Worm (Caenorhabditis elegans) whole organism, L1 larva: ENCODE data around the gene ceh-53.

Experiments
- C04F5.9 ChIP-seq: sonication (generic microtip); optimal IDR thresholded peaks from 2 replicates; lab custom pipeline; 2016; ENCODE audit warnings: missing genetic modification characterization, missing compliant biosample characterization
- C34B4.2 ChIP-seq: sonication (generic microtip); optimal IDR thresholded peaks from 2 replicates; lab custom pipeline; 2017; ENCODE audit warnings: mild to moderate bottlenecking, missing genetic modification characterization, missing compliant biosample characterization
- F16B12.6 ChIP-seq: fragments of 150-350 bp; optimal IDR thresholded peaks from 2 replicates; lab custom pipeline; 2014; ENCODE audit warnings: missing biosample characterization, missing genetic modification characterization
- ama-1 ChIP-seq: fragments of 150-350 bp; optimal IDR thresholded peaks from 2 replicates; lab custom pipeline; 2014
- ceh-63 ChIP-seq: fragments of 200-800 bp; sonication (Bioruptor generic); optimal IDR thresholded peaks from 2 replicates; lab custom pipeline; 2018; ENCODE audit warnings: mild to moderate bottlenecking, missing genetic modification characterization, missing compliant biosample characterization
- ceh-8 ChIP-seq: fragments of 200-800 bp; sonication (Bioruptor generic); optimal IDR thresholded peaks from 2 replicates; lab custom pipeline; 2018; ENCODE audit warnings: mild to moderate bottlenecking, missing genetic modification characterization, moderate library complexity, missing compliant biosample characterization
- ceh-88 ChIP-seq: fragments of 200-800 bp; sonication (Bioruptor generic); IDR thresholded peaks from 2 replicates; pipeline ENCODE4 v1.3.6; 2022; ENCODE audit warnings: missing genetic modification characterization, missing compliant biosample characterization
- ceh-90 ChIP-seq: sonication (generic microtip); optimal IDR thresholded peaks from 2 replicates; lab custom pipeline; 2016; ENCODE audit warnings: missing genetic modification characterization, missing compliant biosample characterization
- dpl-1 ChIP-seq, 3 experiments: fragments of 150-350 bp in 2 of 3; sonication (generic microtip) in 1 of 3; optimal IDR thresholded peaks; 2 replicates each; lab custom pipeline; 2014 to 2017; ENCODE audit warnings: missing biosample characterization in 3 of 3, missing genetic modification characterization in 3 of 3, missing genetic modification reagents in 3 of 3
- efl-1 ChIP-seq, 4 experiments: fragments of 150-350 bp; optimal IDR thresholded peaks in 3 of 4; peaks in 1 of 4; 1 replicate in 1 of 4; 2 replicates in 3 of 4; lab custom pipeline; 2014; ENCODE audit warnings: missing biosample characterization in 2 of 4, missing genetic modification characterization in 2 of 4, missing genetic modification reagents in 2 of 4
- egl-13 ChIP-seq: sonication (generic microtip); optimal IDR thresholded peaks from 2 replicates; lab custom pipeline; 2016; ENCODE audit warnings: missing genotype, missing genetic modification reagents, missing genetic modification characterization, missing compliant biosample characterization
- elt-3 ChIP-seq, 6 experiments: fragments of 150-350 bp in 1 of 6; sonication (generic microtip); optimal IDR thresholded peaks; 2 replicates each; lab custom pipeline; 2017 to 2018; ENCODE audit warnings: missing biosample characterization in 6 of 6, missing genetic modification characterization in 6 of 6, inconsistent platforms in 1 of 6
- hlh-4 ChIP-seq: sonication (generic microtip); optimal IDR thresholded peaks from 2 replicates; lab custom pipeline; 2016; ENCODE audit warnings: mild to moderate bottlenecking, missing genetic modification characterization, missing compliant biosample characterization
- hpl-2 ChIP-seq: fragments of 150-350 bp; optimal IDR thresholded peaks from 2 replicates; lab custom pipeline; 2014; ENCODE audit warnings: missing biosample characterization, missing genetic modification reagents, missing genetic modification characterization
- irx-1 ChIP-seq: sonication (generic microtip); optimal IDR thresholded peaks from 2 replicates; lab custom pipeline; 2016; ENCODE audit warnings: missing genetic modification characterization, missing compliant biosample characterization
- jun-1 ChIP-seq: fragments of 150-350 bp; optimal IDR thresholded peaks from 2 replicates; lab custom pipeline; 2014; ENCODE audit warnings: missing biosample characterization, missing genetic modification reagents, missing genetic modification characterization
- lin-35 ChIP-seq, 2 experiments: fragments of 150-350 bp; optimal IDR thresholded peaks; 2 replicates each; lab custom pipeline; 2014; ENCODE audit warnings: missing biosample characterization in 2 of 2, missing genetic modification characterization in 2 of 2, missing genetic modification reagents in 2 of 2
- lin-39 ChIP-seq: fragments of 150-350 bp; optimal IDR thresholded peaks from 2 replicates; lab custom pipeline; 2014; ENCODE audit warnings: missing biosample characterization, missing genetic modification reagents, missing genetic modification characterization
- lsy-2 ChIP-seq, 2 experiments: fragments of 150-350 bp; optimal IDR thresholded peaks; 2 replicates each; lab custom pipeline; 2014; ENCODE audit warnings: missing biosample characterization in 2 of 2, missing genetic modification characterization in 2 of 2
- mdl-1 ChIP-seq, 2 experiments: fragments of 150-350 bp; optimal IDR thresholded peaks; 2 replicates each; lab custom pipeline; 2014 to 2017; ENCODE audit warnings: missing biosample characterization in 2 of 2, missing genetic modification characterization in 2 of 2, inconsistent platforms in 1 of 2
- mep-1 ChIP-seq: fragments of 150-350 bp; optimal IDR thresholded peaks from 2 replicates; lab custom pipeline; 2014; ENCODE audit warnings: missing biosample characterization, missing genetic modification characterization
- nhr-11 ChIP-seq: fragments of 150-350 bp; optimal IDR thresholded peaks from 2 replicates; lab custom pipeline; 2014; ENCODE audit warnings: missing biosample characterization, missing genetic modification characterization
- nhr-20 ChIP-seq: sonication (generic microtip); optimal IDR thresholded peaks from 2 replicates; lab custom pipeline; 2016; ENCODE audit warnings: mild to moderate bottlenecking, missing genetic modification characterization, missing compliant biosample characterization
- nhr-28 ChIP-seq: fragments of 150-350 bp; optimal IDR thresholded peaks from 2 replicates; lab custom pipeline; 2014; ENCODE audit warnings: missing biosample characterization, missing genetic modification characterization
- nhr-71 ChIP-seq: sonication (generic microtip); optimal IDR thresholded peaks from 2 replicates; lab custom pipeline; 2016; ENCODE audit warnings: mild to moderate bottlenecking, missing genetic modification characterization, moderate library complexity, missing compliant biosample characterization
- nhr-84 ChIP-seq: sonication (generic microtip); optimal IDR thresholded peaks from 2 replicates; lab custom pipeline; 2017; ENCODE audit warnings: missing biosample characterization, missing genetic modification characterization
- pag-3 ChIP-seq: sonication (generic microtip); optimal IDR thresholded peaks from 2 replicates; lab custom pipeline; 2017; ENCODE audit warnings: missing genetic modification characterization, mild to moderate bottlenecking, missing compliant biosample characterization, antibody characterized with exemption, borderline replicate concordance; ENCODE audit not compliant: insufficient read depth
- skn-1 ChIP-seq: fragments of 150-350 bp; optimal IDR thresholded peaks from 2 replicates; lab custom pipeline; 2014; ENCODE audit warnings: missing biosample characterization, missing genetic modification characterization
- snu-23 ChIP-seq: sonication (generic microtip); optimal IDR thresholded peaks from 2 replicates; lab custom pipeline; 2016; ENCODE audit warnings: missing genetic modification characterization, missing compliant biosample characterization
- sox-4 ChIP-seq: sonication (generic microtip); optimal IDR thresholded peaks from 2 replicates; lab custom pipeline; 2016; ENCODE audit warnings: missing genetic modification characterization, missing compliant biosample characterization
- swsn-7 ChIP-seq: sonication (generic microtip); optimal IDR thresholded peaks from 2 replicates; lab custom pipeline; 2016; ENCODE audit warnings: missing genetic modification characterization, missing compliant biosample characterization
- tbx-2 ChIP-seq: sonication (generic microtip); optimal IDR thresholded peaks from 2 replicates; lab custom pipeline; 2016; ENCODE audit warnings: missing genetic modification characterization, missing compliant biosample characterization
- tlp-1 ChIP-seq: fragments of 150-350 bp; optimal IDR thresholded peaks from 2 replicates; lab custom pipeline; 2014; ENCODE audit warnings: missing biosample characterization, missing genetic modification characterization
- unc-98 ChIP-seq: fragments of 200-800 bp; sonication (Bioruptor generic); IDR thresholded peaks from 2 replicates; pipeline ENCODE4 v1.3.6; 2022; ENCODE audit warnings: missing genetic modification characterization, missing compliant biosample characterization
- vab-15 ChIP-seq: sonication (generic microtip); optimal IDR thresholded peaks from 2 replicates; lab custom pipeline; 2017; ENCODE audit warnings: missing genotype, mild to moderate bottlenecking, missing genetic modification characterization, missing compliant biosample characterization
- ztf-11 ChIP-seq, 2 experiments: sonication (generic microtip); optimal IDR thresholded peaks; 2 replicates each; lab custom pipeline; 2016 to 2017; ENCODE audit warnings: missing genetic modification characterization in 2 of 2, missing biosample characterization in 1 of 2, missing compliant biosample characterization in 1 of 2

The ceh-53 gene

DNA sequence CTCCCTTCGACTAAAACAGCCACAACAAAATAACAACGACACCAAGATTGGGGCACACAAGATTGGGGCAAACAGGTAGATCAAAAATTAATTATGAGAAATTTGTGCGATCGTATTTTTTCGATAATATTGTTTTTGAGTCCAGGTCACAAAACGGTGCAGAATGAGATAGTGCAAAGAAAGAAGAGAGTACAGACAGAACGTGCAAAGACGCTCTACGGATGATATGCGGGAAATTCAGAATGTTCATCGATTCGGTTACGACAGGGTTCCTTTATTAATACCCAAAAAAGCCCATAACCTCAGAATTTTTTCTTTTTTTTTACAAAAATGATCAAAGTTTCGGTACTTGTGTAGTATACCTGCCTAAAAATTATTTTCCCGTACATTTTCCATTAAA, 41.2 kb downstream of the ceh-53 start:
- TF ChIP-seq nhr-84 (tag; lab: Kevin White, UChicago) (no peak), efl-1 (optimal IDR thresholded peaks at IDR 0.05; lab: Kevin White, UChicago) (peak; percentile 2 to 58), efl-1 (GFP tag; optimal IDR thresholded peaks at IDR 0.05 in 1 of 2; lab: Kevin White, UChicago) (peak in 1 of 2 experiments; percentile 54), dpl-1 (GFP tag; optimal IDR thresholded peaks at IDR 0.05; lab: Kevin White, UChicago) (peak; percentile 17 to 53 (median 30)), lin-35 (GFP tag; optimal IDR thresholded peaks at IDR 0.05; lab: Kevin White, UChicago) (peak; percentile 10 to 62), lsy-2 (tag; optimal IDR thresholded peaks at IDR 0.05; lab: Kevin White, UChicago) (peak in 1 of 2 experiments; percentile 56), nhr-28 (tag; lab: Kevin White, UChicago) (no peak), snu-23 (peak; percentile 16)

DNA sequence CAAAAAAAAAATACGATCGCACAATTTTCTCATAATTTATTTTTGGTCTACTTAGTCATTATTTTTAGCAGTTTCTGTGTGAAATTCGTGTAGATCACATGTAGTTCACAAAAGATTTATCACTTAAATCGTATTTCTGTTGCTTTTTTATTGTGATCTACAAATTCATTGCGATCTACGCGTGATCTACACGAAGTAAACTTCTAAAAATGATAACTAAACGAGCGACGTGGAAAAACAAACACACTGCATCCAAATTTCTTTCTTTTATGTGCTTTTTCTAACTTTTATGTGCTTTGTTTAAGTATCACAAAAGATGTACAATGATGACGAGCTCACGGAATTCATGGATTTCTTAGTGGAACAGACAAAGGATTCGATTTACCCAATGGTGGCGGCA, 41.9 kb downstream of the ceh-53 start, which contains the start of gene B0212.3:
TSS of gene B0212.3 (plus strand) at position 301 of the 400 bp plus-strand sequence.
- TF ChIP-seq ama-1 (lab: Kevin White, UChicago) (no peak), hlh-4 (no peak), elt-3 (tag; optimal IDR thresholded peaks at IDR 0.05; lab: Kevin White, UChicago) (no peak), nhr-71 (tag; lab: Kevin White, UChicago) (no peak), tlp-1 (tag; lab: Kevin White, UChicago) (no peak), ztf-11 (tag; optimal IDR thresholded peaks at IDR 0.05; lab: Kevin White, UChicago) (no peak), tbx-2 (tag; lab: Kevin White, UChicago) (no peak), jun-1 (tag; lab: Kevin White, UChicago) (no peak), mep-1 (tag; lab: Kevin White, UChicago) (no peak)

DNA sequence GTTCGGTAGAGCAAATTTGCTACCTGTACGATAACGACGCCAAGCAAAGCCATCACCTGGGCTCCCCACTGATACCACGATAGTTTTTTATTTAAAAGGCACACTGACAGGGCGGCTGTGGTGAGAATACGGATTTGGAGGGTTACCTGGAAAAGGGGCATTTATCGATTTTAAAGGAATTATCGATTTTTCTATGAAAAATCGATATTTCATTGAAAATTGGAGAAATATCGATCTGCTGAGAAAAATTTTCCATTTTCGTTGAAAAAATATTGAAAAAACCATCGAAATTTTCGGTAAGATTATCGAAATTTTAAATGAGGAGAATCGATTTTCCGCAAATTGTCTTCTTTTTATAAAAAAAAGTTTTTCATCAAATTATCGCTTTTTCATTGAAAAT, 47.1 kb downstream of the ceh-53 start:
- TF ChIP-seq sox-4 (tag; lab: Kevin White, UChicago) (no peak), pag-3 (tag; lab: Kevin White, UChicago) (no peak), nhr-11 (tag; lab: Kevin White, UChicago) (no peak), egl-13 (no peak), F16B12.6 (no peak), vab-15 (tag; lab: Kevin White, UChicago) (no peak), nhr-28 (tag; lab: Kevin White, UChicago) (no peak), jun-1 (tag; lab: Kevin White, UChicago) (no peak), ceh-63 (GFP tag; lab: Kevin White, UChicago) (no peak), hpl-2 (no peak), nhr-20 (tag; lab: Kevin White, UChicago) (no peak), ceh-88 (no peak), irx-1 (no peak), C34B4.2 (tag; lab: Kevin White, UChicago) (no peak), ceh-90 (tag; lab: Kevin White, UChicago) (no peak), unc-98 (GFP tag; lab: Robert Waterston, UW) (no peak), mdl-1 (tag; optimal IDR thresholded peaks at IDR 0.05; lab: Kevin White, UChicago) (no peak)

DNA sequence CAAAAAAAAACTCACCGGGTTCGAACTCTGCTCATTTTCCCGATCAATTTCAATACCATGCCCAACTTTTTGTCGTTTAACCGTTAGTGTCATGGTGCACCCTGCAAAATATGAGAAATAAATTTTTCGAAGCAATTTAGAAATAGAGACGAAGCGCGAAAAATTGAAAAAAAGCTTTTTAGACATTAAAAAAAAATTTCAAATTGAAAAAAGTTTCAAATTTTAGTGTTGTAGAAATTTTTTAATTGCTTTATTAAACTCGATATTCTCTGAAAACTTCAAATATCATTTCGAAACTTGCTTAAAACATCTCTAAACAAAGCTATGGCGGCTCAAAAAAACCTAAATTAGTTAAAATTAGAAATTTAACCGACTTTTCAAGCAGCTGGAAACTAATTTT, 49.5 kb downstream of the ceh-53 start, which contains the start of gene nstp-6:
TSS of gene nstp-6 (minus strand) at position 101 of the 400 bp plus-strand sequence.
- TF ChIP-seq sox-4 (tag; lab: Kevin White, UChicago) (no peak), skn-1 (tag; lab: Kevin White, UChicago) (no peak), C04F5.9 (tag; lab: Kevin White, UChicago) (no peak), lin-39 (tag; lab: Kevin White, UChicago) (no peak), ceh-8 (GFP tag; lab: Kevin White, UChicago) (no peak), mep-1 (tag; lab: Kevin White, UChicago) (no peak), swsn-7 (tag; lab: Kevin White, UChicago) (no peak)
